Worm (Caenorhabditis elegans) whole organism, L4 larva: Measurements from ENCODE around the gene T07C12.10.

ENCODE experiments used
- aly-2 ChIP-seq: sonication (generic microtip); optimal IDR thresholded peaks from 2 replicates; lab custom pipeline; 2018; ENCODE audit warnings: missing biosample characterization, missing genetic modification characterization
- ceh-82 ChIP-seq: sonication (generic microtip); optimal IDR thresholded peaks from 2 replicates; lab custom pipeline; 2017; ENCODE audit warnings: missing biosample characterization, missing genetic modification characterization
- ces-1 ChIP-seq: fragments of 150-350 bp; sonication (generic microtip); optimal IDR thresholded peaks from 4 replicates; lab custom pipeline; 2014; ENCODE audit warnings: missing biosample characterization, missing genetic modification reagents, missing genetic modification characterization
- lir-3 ChIP-seq: sonication (generic microtip); optimal IDR thresholded peaks from 2 replicates; lab custom pipeline; 2016; ENCODE audit warnings: mild to moderate bottlenecking, missing genetic modification characterization, missing compliant biosample characterization
- nhr-28 ChIP-seq: fragments of 150-350 bp; optimal IDR thresholded peaks from 2 replicates; lab custom pipeline; 2014; ENCODE audit warnings: missing biosample characterization, missing genetic modification characterization
- nhr-76 ChIP-seq: fragments of 150-350 bp; optimal IDR thresholded peaks from 2 replicates; lab custom pipeline; 2014; ENCODE audit warnings: missing biosample characterization, missing genetic modification characterization
- nhr-77 ChIP-seq: fragments of 150-350 bp; optimal IDR thresholded peaks from 2 replicates; lab custom pipeline; 2014; ENCODE audit warnings: missing biosample characterization, missing genetic modification characterization
- tra-1 ChIP-seq: fragments of 200-800 bp; sonication (Bioruptor generic); IDR thresholded peaks from 2 replicates; pipeline ENCODE4 v1.3.6; 2022; ENCODE audit warnings: missing genetic modification reagents, missing genetic modification characterization, missing compliant biosample characterization
- unc-39 ChIP-seq: sonication (generic microtip); optimal IDR thresholded peaks from 2 replicates; lab custom pipeline; 2017; ENCODE audit warnings: missing biosample characterization, missing genetic modification characterization
- ztf-11 ChIP-seq: fragments of 150-350 bp; optimal IDR thresholded peaks from 2 replicates; lab custom pipeline; 2014; ENCODE audit warnings: missing biosample characterization, missing genetic modification characterization

- no peak for TF ChIP-seq unc-39 (tag; lab: Kevin White, UChicago)
- TF ChIP-seq ztf-11 (tag; lab: Kevin White, UChicago) = no peak
- TF ChIP-seq ceh-82 = no peak
- TF ChIP-seq lir-3 (tag; lab: Kevin White, UChicago) = no peak
- TF ChIP-seq ces-1 (GFP tag; lab: Kevin White, UChicago) = no peak
- TF ChIP-seq tra-1 (GFP tag; lab: Robert Waterston, UW) = no peak
- no peak for TF ChIP-seq nhr-28 (tag; lab: Kevin White, UChicago)
- TF ChIP-seq aly-2 (tag; lab: Kevin White, UChicago) = no peak
- TF ChIP-seq nhr-77 = no peak
- TF ChIP-seq nhr-76 (tag; lab: Kevin White, UChicago) = no peak
Measured at ce11 chrV:9974264-9974663, 14.0 kb upstream of the T07C12.10 start.
